Worm (Caenorhabditis elegans) whole organism, L4 larva: ENCODE measurements around the gene F25B3.4.

Source experiments
- F37D6.2 ChIP-seq: sonication (generic microtip); optimal IDR thresholded peaks from 2 replicates; lab custom pipeline; 2016; ENCODE audit warnings: mild to moderate bottlenecking, missing genetic modification characterization, missing compliant biosample characterization
- F44E2.7 ChIP-seq: fragments of 200-800 bp; sonication (Bioruptor generic); IDR thresholded peaks from 2 replicates; pipeline ENCODE4 v2.1.2; 2022; ENCODE audit warnings: missing genetic modification characterization, missing compliant biosample characterization
- F49E8.2 ChIP-seq: sonication (generic microtip); optimal IDR thresholded peaks from 2 replicates; lab custom pipeline; 2016; ENCODE audit warnings: missing compliant biosample characterization, mild to moderate bottlenecking, missing genetic modification characterization, borderline replicate concordance
- R02D3.7 ChIP-seq: fragments of 150-350 bp; sonication (generic microtip); optimal IDR thresholded peaks from 3 replicates; lab custom pipeline; 2014; ENCODE audit warnings: missing biosample characterization, missing genetic modification characterization
- Y5F2A.4 ChIP-seq: fragments of 200-800 bp; sonication (Bioruptor generic); optimal IDR thresholded peaks from 2 replicates; lab custom pipeline; 2018; ENCODE audit warnings: mild to moderate bottlenecking, missing genetic modification characterization, missing compliant biosample characterization
- aly-2 ChIP-seq: sonication (generic microtip); optimal IDR thresholded peaks from 2 replicates; lab custom pipeline; 2018; ENCODE audit warnings: missing biosample characterization, missing genetic modification characterization
- arid-1 ChIP-seq: fragments of 200-800 bp; sonication (Bioruptor generic); conservative IDR thresholded peaks from 2 replicates; pipeline ENCODE4 v1.3.6; 2022; ENCODE audit warnings: missing genetic modification reagents, missing genetic modification characterization, missing compliant biosample characterization
- ceh-62 ChIP-seq: sonication (generic microtip); optimal IDR thresholded peaks from 2 replicates; lab custom pipeline; 2017; ENCODE audit warnings: missing biosample characterization, missing genetic modification characterization
- daf-12 ChIP-seq: fragments of 150-350 bp; optimal IDR thresholded peaks from 2 replicates; lab custom pipeline; 2014; ENCODE audit warnings: missing biosample characterization, missing genetic modification reagents, missing genetic modification characterization
- daf-19 ChIP-seq: fragments of 200-800 bp; sonication (Bioruptor generic); conservative IDR thresholded peaks from 2 replicates; pipeline ENCODE4 v1.3.6; 2022; ENCODE audit warnings: missing genetic modification characterization, missing compliant biosample characterization
- dmd-9 ChIP-seq: fragments of 200-800 bp; sonication (Bioruptor generic); IDR thresholded peaks from 2 replicates; pipeline ENCODE4 v1.3.6; 2022; ENCODE audit warnings: missing genetic modification reagents, missing genetic modification characterization, missing compliant biosample characterization
- duxl-1 ChIP-seq: sonication (generic microtip); optimal IDR thresholded peaks from 2 replicates; lab custom pipeline; 2016; ENCODE audit warnings: mild to moderate bottlenecking, missing genetic modification characterization, moderate library complexity, missing compliant biosample characterization; ENCODE audit not compliant: poor library complexity
- dve-1 ChIP-seq: sonication (generic microtip); optimal IDR thresholded peaks from 2 replicates; lab custom pipeline; 2017; ENCODE audit warnings: antibody characterized with exemption, mild to moderate bottlenecking, missing genetic modification characterization, missing compliant biosample characterization; ENCODE audit not compliant: insufficient read depth
- egl-43 ChIP-seq: fragments of 200-800 bp; sonication (Bioruptor generic); IDR thresholded peaks from 2 replicates; pipeline ENCODE4 v1.3.6; 2022; ENCODE audit warnings: missing genetic modification reagents, missing genetic modification characterization, missing compliant biosample characterization
- fos-1 ChIP-seq: fragments of 150-350 bp; optimal IDR thresholded peaks from 2 replicates; lab custom pipeline; 2014; ENCODE audit warnings: missing biosample characterization, missing genetic modification characterization
- hlh-11 ChIP-seq: fragments of 200-800 bp; sonication (Bioruptor generic); optimal IDR thresholded peaks from 2 replicates; lab custom pipeline; 2018; ENCODE audit warnings: mild to moderate bottlenecking, missing genetic modification characterization, missing compliant biosample characterization
- hlh-30 ChIP-seq: sonication (generic microtip); optimal IDR thresholded peaks from 2 replicates; lab custom pipeline; 2017; ENCODE audit warnings: antibody characterized with exemption, mild to moderate bottlenecking, missing genetic modification characterization, missing compliant biosample characterization; ENCODE audit not compliant: insufficient read depth
- hmg-1.1 ChIP-seq: fragments of 200-800 bp; sonication (Bioruptor generic); IDR thresholded peaks from 2 replicates; pipeline ENCODE4 v1.3.6; 2022; ENCODE audit warnings: missing genetic modification reagents, missing genetic modification characterization, missing compliant biosample characterization
- lin-15B ChIP-seq: fragments of 150-350 bp; sonication (generic microtip); optimal IDR thresholded peaks from 3 replicates; lab custom pipeline; 2014; ENCODE audit warnings: missing biosample characterization, missing genetic modification characterization
- lin-29 ChIP-seq: fragments of 200-800 bp; sonication (Bioruptor generic); IDR thresholded peaks from 2 replicates; pipeline ENCODE4 v1.3.6; 2022; ENCODE audit warnings: missing genetic modification reagents, missing genetic modification characterization, missing compliant biosample characterization
- lir-3 ChIP-seq: sonication (generic microtip); optimal IDR thresholded peaks from 2 replicates; lab custom pipeline; 2016; ENCODE audit warnings: mild to moderate bottlenecking, missing genetic modification characterization, missing compliant biosample characterization
- madf-5 ChIP-seq, 2 experiments: fragments of 200-800 bp; sonication (Bioruptor generic); IDR thresholded peaks; 2 replicates each; pipeline ENCODE4 v1.3.6; 2022; ENCODE audit warnings: missing compliant biosample characterization in 2 of 2, missing genetic modification characterization in 2 of 2
- madf-9 ChIP-seq: fragments of 200-800 bp; sonication (Bioruptor generic); conservative IDR thresholded peaks from 2 replicates; pipeline ENCODE4 v1.3.6; 2022; ENCODE audit warnings: missing genetic modification reagents, missing genetic modification characterization, missing compliant biosample characterization
- mep-1 ChIP-seq: fragments of 150-350 bp; sonication (generic microtip); optimal IDR thresholded peaks from 3 replicates; lab custom pipeline; 2014; ENCODE audit warnings: missing biosample characterization, missing genetic modification characterization
- nhr-10 ChIP-seq: fragments of 150-350 bp; optimal IDR thresholded peaks from 2 replicates; lab custom pipeline; 2014; ENCODE audit warnings: missing biosample characterization, missing genetic modification characterization
- nhr-102 ChIP-seq: sonication (generic microtip); optimal IDR thresholded peaks from 2 replicates; lab custom pipeline; 2016; ENCODE audit warnings: mild to moderate bottlenecking, missing genetic modification characterization, moderate library complexity, missing compliant biosample characterization
- nhr-11 ChIP-seq: fragments of 150-350 bp; optimal IDR thresholded peaks from 2 replicates; lab custom pipeline; 2014; ENCODE audit warnings: missing biosample characterization, missing genetic modification characterization
- nhr-25 ChIP-seq: sonication (generic microtip); optimal IDR thresholded peaks from 2 replicates; lab custom pipeline; 2017; ENCODE audit warnings: missing genetic modification characterization, mild to moderate bottlenecking, missing compliant biosample characterization, antibody characterized with exemption, moderate library complexity, borderline replicate concordance; ENCODE audit not compliant: insufficient read depth
- nhr-28 ChIP-seq: fragments of 150-350 bp; optimal IDR thresholded peaks from 2 replicates; lab custom pipeline; 2014; ENCODE audit warnings: missing biosample characterization, missing genetic modification characterization
- nhr-41 ChIP-seq: fragments of 200-800 bp; sonication (Bioruptor generic); IDR thresholded peaks from 2 replicates; pipeline ENCODE4 v1.3.6; 2022; ENCODE audit warnings: missing genetic modification reagents, missing genetic modification characterization, missing compliant biosample characterization
- skn-1 ChIP-seq: fragments of 150-350 bp; optimal IDR thresholded peaks from 2 replicates; lab custom pipeline; 2014; ENCODE audit warnings: missing biosample characterization, missing genetic modification characterization
- spr-1 ChIP-seq: sonication (generic microtip); optimal IDR thresholded peaks from 2 replicates; lab custom pipeline; 2016; ENCODE audit warnings: mild to moderate bottlenecking, missing genetic modification characterization, missing compliant biosample characterization
- tag-97 ChIP-seq: fragments of 200-800 bp; sonication (Bioruptor generic); IDR thresholded peaks from 2 replicates; pipeline ENCODE4 v1.3.6; 2022; ENCODE audit warnings: missing genetic modification characterization, missing compliant biosample characterization
- unc-39 ChIP-seq: sonication (generic microtip); optimal IDR thresholded peaks from 2 replicates; lab custom pipeline; 2017; ENCODE audit warnings: missing biosample characterization, missing genetic modification characterization
- unc-62 ChIP-seq, 3 experiments: fragments of 150-350 bp in 1 of 3; sonication (generic microtip); optimal IDR thresholded peaks in 2 of 3; peaks in 1 of 3; 1 replicate in 1 of 3; 2 replicates in 2 of 3; lab custom pipeline; 2014 to 2017; ENCODE audit warnings: missing biosample characterization in 3 of 3, missing genetic modification characterization in 3 of 3, missing genetic modification reagents in 3 of 3, missing genotype in 1 of 3
- zag-1 ChIP-seq: fragments of 150-350 bp; optimal IDR thresholded peaks from 2 replicates; lab custom pipeline; 2014; ENCODE audit warnings: missing biosample characterization, missing genetic modification characterization
- zfp-2 ChIP-seq: sonication (generic microtip); optimal IDR thresholded peaks from 2 replicates; lab custom pipeline; 2016; ENCODE audit warnings: mild to moderate bottlenecking, missing genetic modification characterization, missing compliant biosample characterization
- zfp-3 ChIP-seq: fragments of 200-800 bp; sonication (Bioruptor generic); conservative IDR thresholded peaks from 2 replicates; pipeline ENCODE4 v1.3.6; 2022; ENCODE audit warnings: missing genetic modification reagents, missing genetic modification characterization, missing compliant biosample characterization
- zip-11 ChIP-seq: fragments of 200-800 bp; sonication (Bioruptor generic); IDR thresholded peaks from 2 replicates; pipeline ENCODE4 v1.3.6; 2022; ENCODE audit warnings: missing genetic modification characterization, missing compliant biosample characterization

The F25B3.4 gene

ce11 chrV:9582594-9583322 is 14.2 kb upstream of the F25B3.4 start, which contains the start of gene rtfo-1 (continued):
- TF ChIP-seq mep-1 (tag; lab: Kevin White, UChicago) (peak; percentile 58), dmd-9 (GFP tag; lab: Robert Waterston, UW) (no peak), zag-1 (tag; lab: Kevin White, UChicago) (no peak), lin-29 (GFP tag; lab: Robert Waterston, UW) (no peak), F49E8.2 (no peak), hmg-1.1 (GFP tag; lab: Robert Waterston, UW) (peak; percentile 52; the same call in 1 of the 2 replicates), nhr-11 (tag; lab: Kevin White, UChicago) (no peak), madf-9 (GFP tag; lab: Robert Waterston, UW) (no peak), daf-19 (GFP tag; lab: Robert Waterston, UW) (no peak), lin-15B (tag; lab: Kevin White, UChicago) (no peak), spr-1 (tag; lab: Kevin White, UChicago) (peak; percentile 45), aly-2 (tag; lab: Kevin White, UChicago) (no peak), nhr-28 (no peak), hlh-30 (tag; lab: Kevin White, UChicago) (peak; percentile 12), hlh-11 (no peak), unc-39 (no peak), R02D3.7 (tag; lab: Kevin White, UChicago) (no peak), F37D6.2 (tag; lab: Kevin White, UChicago) (no peak)
- TF ChIP-seq, all 104 proteins: peak for 10

DNA sequence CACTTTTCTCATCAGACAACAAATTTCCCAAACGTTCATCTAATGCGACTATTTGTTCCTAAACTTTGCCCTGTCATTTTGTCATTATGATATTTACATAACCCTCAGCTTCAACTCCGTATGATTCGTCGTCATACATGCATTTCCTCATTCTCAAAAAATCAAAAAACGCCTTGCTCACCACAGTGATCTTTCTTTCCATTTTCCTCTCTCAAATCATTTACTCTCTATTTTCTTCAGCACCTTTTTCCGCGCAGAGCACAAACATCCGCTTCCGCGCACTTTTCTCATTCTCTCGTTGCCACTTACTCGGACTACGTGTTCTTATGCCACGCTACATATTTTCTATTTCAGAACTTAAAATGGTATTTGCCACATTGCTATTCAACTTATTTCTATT is 8.4 kb upstream of the F25B3.4 start, which contains the start of gene F25B3.2:
Gene F25B3.2 (plus strand): TSS at position 301 of the 400 bp plus-strand sequence.
- TF ChIP-seq nhr-10 = no peak
- TF ChIP-seq zfp-3 (GFP tag; lab: Robert Waterston, UW) = no peak
- TF ChIP-seq madf-5 (GFP tag; IDR thresholded peaks at IDR 0.05; lab: Robert Waterston, UW) = no peak
- no peak for TF ChIP-seq nhr-25 (tag; lab: Kevin White, UChicago)
- no peak for TF ChIP-seq lir-3 (tag; lab: Kevin White, UChicago)
- no peak for TF ChIP-seq Y5F2A.4 (GFP tag; lab: Kevin White, UChicago)
- TF ChIP-seq arid-1 (GFP tag; lab: Robert Waterston, UW) = no peak

DNA sequence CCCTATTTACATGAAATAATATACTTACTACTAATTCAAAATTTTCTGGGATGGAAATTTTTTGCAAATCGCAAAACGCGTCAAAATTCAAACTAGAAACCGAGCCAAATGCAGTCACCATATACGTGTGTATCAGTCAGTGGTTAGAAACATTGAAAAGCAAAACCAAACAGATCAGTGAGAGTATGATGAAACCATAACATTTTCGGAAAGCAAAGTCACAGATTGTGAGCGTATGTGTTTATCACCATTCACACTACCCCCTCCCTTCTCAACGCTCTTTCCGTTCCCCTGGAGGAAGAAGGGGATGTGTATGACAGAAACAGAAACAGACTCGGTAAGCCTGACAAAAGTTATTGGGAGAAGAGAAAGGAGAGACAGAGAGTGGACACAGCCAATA is 3.1 kb upstream of the F25B3.4 start:
- TF ChIP-seq nhr-102 (tag; lab: Kevin White, UChicago) = no peak
- TF ChIP-seq dve-1 (tag; lab: Kevin White, UChicago) = peak; percentile 50
- no peak for TF ChIP-seq daf-12 (tag; lab: Kevin White, UChicago)
- TF ChIP-seq ceh-62 (tag; lab: Kevin White, UChicago) = no peak
- TF ChIP-seq spr-1 (tag; lab: Kevin White, UChicago) = no peak
- no peak for TF ChIP-seq fos-1
- TF ChIP-seq lin-29 (GFP tag; lab: Robert Waterston, UW) = no peak
- no peak for TF ChIP-seq skn-1 (tag; lab: Kevin White, UChicago)
- no peak for TF ChIP-seq nhr-41 (GFP tag; lab: Robert Waterston, UW)
- no peak for TF ChIP-seq zip-11 (GFP tag; lab: Robert Waterston, UW)
- no peak for TF ChIP-seq F44E2.7 (GFP tag; lab: Robert Waterston, UW)
- TF ChIP-seq tag-97 (GFP tag; lab: Robert Waterston, UW) = no peak
- TF ChIP-seq unc-62 (GFP tag; optimal IDR thresholded peaks at IDR 0.05 in 1 of 2; lab: Kevin White, UChicago) = peak in 1 of 2 experiments; percentile 92
- no peak for TF ChIP-seq unc-62 (tag; optimal IDR thresholded peaks at IDR 0.05; lab: Kevin White, UChicago)
- no peak for TF ChIP-seq zfp-3 (GFP tag; lab: Robert Waterston, UW)
- TF ChIP-seq egl-43 (GFP tag; lab: Robert Waterston, UW) = no peak
- no peak for TF ChIP-seq duxl-1
- no peak for TF ChIP-seq dmd-9 (GFP tag; lab: Robert Waterston, UW)
- no peak for TF ChIP-seq zfp-2 (tag; lab: Kevin White, UChicago)
